Worm (Caenorhabditis elegans): ENCODE data around the gene mtl-1.
A peak's percentile ranks its signal among the peaks of the same experiment; 100 is the strongest.

The mtl-1 gene

ce11 chrV:6706771-6707170, 15.1 kb upstream of the mtl-1 start, which contains the start of gene W02F12.4:
Gene W02F12.4 (minus strand): TSS chrV:6706934.
- peak; percentile 52 for TF ChIP-seq sma-3 (GFP tag; optimal IDR thresholded peaks at IDR 0.05)
- TF ChIP-seq mab-5 (tag; optimal IDR thresholded peaks at IDR 0.05): no peak
- TF ChIP-seq mdl-1 (tag; optimal IDR thresholded peaks at IDR 0.05): no peak
- TF ChIP-seq elt-1 (tag; optimal IDR thresholded peaks at IDR 0.05): no peak
- peak; percentile 7 for TF ChIP-seq nhr-25 (tag; optimal IDR thresholded peaks at IDR 0.05)
- peak; percentile 72 for TF ChIP-seq sma-9 (GFP tag; optimal IDR thresholded peaks at IDR 0.05)
- TF ChIP-seq sma-9 (tag; optimal IDR thresholded peaks at IDR 0.05): no peak
- no peak for TF ChIP-seq snpc-4 (tag; optimal IDR thresholded peaks at IDR 0.05)
- peak; percentile 53 for TF ChIP-seq blmp-1 (tag; optimal IDR thresholded peaks at IDR 0.05; ENCODE audit: insufficient read depth)
- peak; percentile 67 for TF ChIP-seq crh-2 (tag; optimal IDR thresholded peaks at IDR 0.05)
- TF ChIP-seq skn-1 (tag; optimal IDR thresholded peaks at IDR 0.05): peak; percentile 65
- no peak for TF ChIP-seq ZK546.5 (tag; optimal IDR thresholded peaks at IDR 0.05)
- TF ChIP-seq fos-1 (tag; optimal IDR thresholded peaks at IDR 0.05): peak; percentile 91

DNA sequence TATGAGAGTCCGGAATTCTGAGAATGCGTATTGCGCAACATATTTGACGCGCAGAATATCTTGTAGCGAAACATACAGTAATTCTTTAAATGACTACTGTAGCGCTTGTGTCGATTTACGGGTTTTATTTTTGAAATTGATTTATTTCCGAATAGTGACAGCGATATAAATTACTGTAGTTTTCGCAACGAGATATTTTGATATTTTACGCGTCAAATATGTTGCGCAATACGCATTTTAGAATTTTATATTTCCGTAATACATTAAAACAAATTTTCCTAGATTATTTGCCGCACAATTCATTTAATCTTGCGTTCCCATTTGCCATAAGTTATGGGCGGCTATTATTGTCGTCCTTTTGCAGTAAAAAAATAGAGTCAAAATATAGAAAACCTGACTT, 13.7 kb upstream of the mtl-1 start:
- TF ChIP-seq egl-27 (tag; optimal IDR thresholded peaks at IDR 0.05): no peak
- no peak for TF ChIP-seq nhr-129 (tag; optimal IDR thresholded peaks at IDR 0.05)
- TF ChIP-seq F13H6.1 (tag; optimal IDR thresholded peaks at IDR 0.05): no peak
- TF ChIP-seq nhr-25 (tag; optimal IDR thresholded peaks at IDR 0.05): no peak
- no peak for TF ChIP-seq aly-2 (tag; optimal IDR thresholded peaks at IDR 0.05)
- TF ChIP-seq lin-39 (tag; optimal IDR thresholded peaks at IDR 0.05): no peak
- no peak for TF ChIP-seq crh-2 (tag; optimal IDR thresholded peaks at IDR 0.05)
- no peak for TF ChIP-seq unc-39 (tag; optimal IDR thresholded peaks at IDR 0.05)
- no peak for TF ChIP-seq mab-5 (tag; optimal IDR thresholded peaks at IDR 0.05)

ce11 chrV:6704482-6704881, 12.8 kb upstream of the mtl-1 start:
- TF ChIP-seq ZK546.5 (tag; optimal IDR thresholded peaks at IDR 0.05) (no peak), mab-5 (tag; optimal IDR thresholded peaks at IDR 0.05) (no peak), sma-9 (GFP tag; optimal IDR thresholded peaks at IDR 0.05) (no peak), sma-9 (tag; optimal IDR thresholded peaks at IDR 0.05) (no peak), nhr-77 (tag; optimal IDR thresholded peaks at IDR 0.05) (no peak), fos-1 (tag; optimal IDR thresholded peaks at IDR 0.05) (no peak), gmeb-1 (tag; optimal IDR thresholded peaks at IDR 0.05) (no peak)

- no peak for TF ChIP-seq blmp-1 (tag; optimal IDR thresholded peaks at IDR 0.05; ENCODE audit: insufficient read depth)
Observed at ce11 chrV:6702692-6703091, 11.0 kb upstream of the mtl-1 start, which contains the start of gene era-1. Gene era-1 (plus strand): TSS chrV:6703057.

ce11 chrV:6699833-6700232, 8.2 kb upstream of the mtl-1 start:
- peak; percentile 50 for TF ChIP-seq blmp-1 (tag; optimal IDR thresholded peaks at IDR 0.05; ENCODE audit: insufficient read depth)
- no peak for TF ChIP-seq C34F6.9 (tag; optimal IDR thresholded peaks at IDR 0.05)

- TF ChIP-seq ztf-4 (tag; optimal IDR thresholded peaks at IDR 0.05) (no peak), lsy-2 (tag; optimal IDR thresholded peaks at IDR 0.05) (no peak), nhr-6 (tag; optimal IDR thresholded peaks at IDR 0.05) (no peak)
Observed at ce11 chrV:6699021-6699420, 7.4 kb upstream of the mtl-1 start.

ce11 chrV:6697552-6697951, 5.9 kb upstream of the mtl-1 start, which contains the start of gene W02F12.2:
Gene W02F12.2 (minus strand): TSS chrV:6697652.
- TF ChIP-seq elt-1 (tag; optimal IDR thresholded peaks at IDR 0.05) (no peak), egl-27 (tag; optimal IDR thresholded peaks at IDR 0.05) (no peak), snpc-4 (tag; optimal IDR thresholded peaks at IDR 0.05) (no peak), lin-11 (tag; optimal IDR thresholded peaks at IDR 0.05) (no peak), mbf-1 (tag; optimal IDR thresholded peaks at IDR 0.05) (no peak), mab-5 (tag; optimal IDR thresholded peaks at IDR 0.05) (no peak), skn-1 (tag; optimal IDR thresholded peaks at IDR 0.05) (no peak), zag-1 (tag; optimal IDR thresholded peaks at IDR 0.05) (no peak), unc-39 (tag; optimal IDR thresholded peaks at IDR 0.05) (no peak), lin-13 (GFP tag; optimal IDR thresholded peaks at IDR 0.05) (no peak), blmp-1 (tag; optimal IDR thresholded peaks at IDR 0.05; ENCODE audit: insufficient read depth) (no peak), sma-3 (GFP tag; optimal IDR thresholded peaks at IDR 0.05) (no peak)

Data from whole organism, L2 larva.